Worm (Caenorhabditis elegans): ENCODE measurements around the gene T25B9.9.

ce11 chrIV:10820114-10820513 is 50.7 kb downstream of the T25B9.9 start:
- TF ChIP-seq unc-39 (tag; optimal IDR thresholded peaks at IDR 0.05) (no peak), unc-120 (tag; optimal IDR thresholded peaks at IDR 0.05; ENCODE audit: poor library complexity, severe bottlenecking) (no peak), lin-13 (tag; optimal IDR thresholded peaks at IDR 0.05) (no peak), elt-1 (tag; optimal IDR thresholded peaks at IDR 0.05; ENCODE audit: borderline replicate concordance, insufficient read depth) (no peak), lsy-2 (tag; optimal IDR thresholded peaks at IDR 0.05) (no peak)

Data from whole organism, mixed stage, embryonic.